Worm (Caenorhabditis elegans) whole organism, mixed stage, embryonic: ENCODE results near the gene Y38E10A.22.

ENCODE experiments used
- bed-3 ChIP-seq: fragments of 200-800 bp; sonication (Bioruptor generic); optimal IDR thresholded peaks from 3 replicates; lab custom pipeline; 2018; ENCODE audit warnings: mild to moderate bottlenecking, missing genetic modification characterization, moderate library complexity, missing compliant biosample characterization
- nhr-237 ChIP-seq: fragments of 150-350 bp; optimal IDR thresholded peaks from 2 replicates; lab custom pipeline; 2014; ENCODE audit warnings: missing biosample characterization, missing genetic modification characterization
- ztf-11 ChIP-seq: fragments of 150-350 bp; optimal IDR thresholded peaks from 2 replicates; lab custom pipeline; 2014; ENCODE audit warnings: missing biosample characterization, missing genetic modification characterization

DNA sequence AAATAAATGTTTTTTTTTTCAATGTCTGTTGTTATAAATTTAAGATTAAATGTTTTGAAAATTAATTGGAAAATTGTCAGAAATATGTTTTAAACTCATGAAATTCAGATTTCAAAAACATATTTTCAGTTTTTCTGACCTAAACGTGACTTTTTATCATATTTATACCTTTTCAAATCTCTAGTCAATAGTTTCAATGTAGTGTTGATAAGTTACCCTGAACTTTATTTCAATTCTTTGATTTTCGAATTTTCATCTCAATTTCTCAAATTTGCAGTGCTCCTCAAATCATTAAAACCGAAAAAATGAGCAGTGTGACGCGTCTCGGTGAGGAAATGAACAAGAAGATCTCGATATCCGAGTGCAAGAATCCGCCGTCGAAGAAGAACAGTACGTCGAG lies 23.2 kb downstream of the Y38E10A.22 start, which contains the start of gene rgs-4:
- TF ChIP-seq ztf-11 (tag; lab: Kevin White, UChicago) (no peak), nhr-237 (tag; lab: Kevin White, UChicago) (no peak), bed-3 (no peak)
